Fruit fly (Drosophila melanogaster): Measurements from ENCODE around the gene CG14292.

- TF ChIP-seq dac (GFP tag; optimal IDR thresholded peaks at IDR 0.05) (no peak), CG16779 (tag; optimal IDR thresholded peaks at IDR 0.05) (no peak), Hr39 (GFP tag; optimal IDR thresholded peaks at IDR 0.05) (no peak), CG4318 (GFP tag; optimal IDR thresholded peaks at IDR 0.05) (no peak), ss (GFP tag; optimal IDR thresholded peaks at IDR 0.05) (no peak), CG32006 (GFP tag; optimal IDR thresholded peaks at IDR 0.05) (no peak), Eip93F (GFP tag; optimal IDR thresholded peaks at IDR 0.05) (no peak), Hr4 (GFP tag; optimal IDR thresholded peaks at IDR 0.05) (no peak), CG6163 (GFP tag; IDR thresholded peaks at IDR 0.05) (no peak), Hr38 (GFP tag; optimal IDR thresholded peaks at IDR 0.05) (no peak), achi (GFP tag; optimal IDR thresholded peaks at IDR 0.05) (no peak), Gug (GFP tag; IDR thresholded peaks at IDR 0.05) (no peak), CG8119 (GFP tag; IDR thresholded peaks at IDR 0.05) (no peak), CG11762 (GFP tag; optimal IDR thresholded peaks at IDR 0.05; ENCODE audit: insufficient read depth) (no peak)
These were observed 26.3 kb upstream of the CG14292 start for dm6 chr3R:18931725-18932124.

All from whole organism, prepupa.